Worm (Caenorhabditis elegans): ENCODE measurements around the gene osm-10.

Gene osm-10

ce11 chrIII:7275296-7275695 is 32.2 kb downstream of the osm-10 start, which contains the start of gene psd-1:
Gene psd-1, minus strand, starts transcription at chrIII:7275396.
- no peak for TF ChIP-seq unc-62 (GFP tag; optimal IDR thresholded peaks at IDR 0.05)

- no peak for TF ChIP-seq unc-62 (GFP tag; optimal IDR thresholded peaks at IDR 0.05)
Measured at ce11 chrIII:7277228-7277627, 34.1 kb downstream of the osm-10 start, which contains the start of the genes spot-1 and B0361.11. Gene spot-1, minus strand, starts transcription at chrIII:7277274. Gene B0361.11, plus strand, starts transcription at chrIII:7277599.

ce11 chrIII:7278491-7278890 is 35.4 kb downstream of the osm-10 start:
- no peak for TF ChIP-seq unc-62 (GFP tag; optimal IDR thresholded peaks at IDR 0.05)

ce11 chrIII:7281179-7281578 is 38.1 kb downstream of the osm-10 start, which contains the start of gene B0361.3:
Gene B0361.3, plus strand, starts transcription at chrIII:7281462.
- no peak for TF ChIP-seq unc-62 (GFP tag; optimal IDR thresholded peaks at IDR 0.05)

ce11 chrIII:7285783-7286182 is 42.7 kb downstream of the osm-10 start, which contains the start of gene pho-5:
Gene pho-5, minus strand, starts transcription at chrIII:7285883.
- TF ChIP-seq unc-62 (GFP tag; optimal IDR thresholded peaks at IDR 0.05) = no peak

ce11 chrIII:7287503-7287902 is 44.4 kb downstream of the osm-10 start, which contains the start of gene ykt-6:
Gene ykt-6, minus strand, starts transcription at chrIII:7287603.
- TF ChIP-seq unc-62 (GFP tag; optimal IDR thresholded peaks at IDR 0.05) = no peak

- no peak for TF ChIP-seq unc-62 (GFP tag; optimal IDR thresholded peaks at IDR 0.05)
Measured at ce11 chrIII:7290462-7290861, 47.4 kb downstream of the osm-10 start, which contains the start of gene algn-11. Gene algn-11, minus strand, starts transcription at chrIII:7290562.

ce11 chrIII:7291216-7291615 is 48.1 kb downstream of the osm-10 start:
- no peak for TF ChIP-seq unc-62 (GFP tag; optimal IDR thresholded peaks at IDR 0.05)

- no peak for TF ChIP-seq unc-62 (GFP tag; optimal IDR thresholded peaks at IDR 0.05)
Measured at ce11 chrIII:7292569-7292968, 49.5 kb downstream of the osm-10 start.

- no peak for TF ChIP-seq unc-62 (GFP tag; optimal IDR thresholded peaks at IDR 0.05)
Measured at ce11 chrIII:7293075-7293684, 50.1 kb downstream of the osm-10 start, which contains the start of gene cwf-19L2. Gene cwf-19L2, plus strand, starts transcription at chrIII:7293634.
